Worm (Caenorhabditis elegans) whole organism, young adult: Measurements from ENCODE around the gene lov-1.

ENCODE experiments used
- D2030.7 ChIP-seq: fragments of 200-800 bp; sonication (Bioruptor generic); IDR thresholded peaks from 2 replicates; pipeline ENCODE4 v1.3.6; 2022; ENCODE audit warnings: missing genetic modification reagents, missing genetic modification characterization, missing compliant biosample characterization
- F55B11.4 ChIP-seq: sonication (generic microtip); optimal IDR thresholded peaks from 2 replicates; lab custom pipeline; 2016; ENCODE audit warnings: missing compliant biosample characterization, missing genetic modification characterization, borderline replicate concordance; ENCODE audit not compliant: insufficient read depth
- F57A8.1 ChIP-seq: fragments of 200-800 bp; sonication (Bioruptor generic); optimal IDR thresholded peaks from 2 replicates; lab custom pipeline; 2018; ENCODE audit warnings: mild to moderate bottlenecking, missing genetic modification characterization, moderate library complexity, missing compliant biosample characterization
- T26A5.8 ChIP-seq: sonication (generic microtip); optimal IDR thresholded peaks from 2 replicates; lab custom pipeline; 2016; ENCODE audit warnings: missing genetic modification characterization, missing compliant biosample characterization
- Y95B8A.8 ChIP-seq: fragments of 200-800 bp; sonication (Bioruptor generic); IDR thresholded peaks from 2 replicates; pipeline ENCODE4 v1.3.6; 2022; ENCODE audit warnings: missing genetic modification reagents, missing genetic modification characterization, missing compliant biosample characterization
- aptf-3 ChIP-seq: fragments of 200-800 bp; sonication (Bioruptor generic); IDR thresholded peaks from 2 replicates; pipeline ENCODE4 v1.3.6; 2022; ENCODE audit warnings: missing genetic modification characterization, missing compliant biosample characterization
- attf-3 ChIP-seq: fragments of 200-800 bp; sonication (Bioruptor generic); conservative IDR thresholded peaks from 2 replicates; pipeline ENCODE4 v1.3.6; 2022; ENCODE audit warnings: missing genetic modification reagents, missing genetic modification characterization, missing compliant biosample characterization
- bed-2 ChIP-seq: fragments of 200-800 bp; sonication (Bioruptor generic); IDR thresholded peaks from 2 replicates; pipeline ENCODE4 v1.3.6; 2022; ENCODE audit warnings: missing genetic modification reagents, missing genetic modification characterization, missing compliant biosample characterization
- ceh-100 ChIP-seq: fragments of 200-800 bp; sonication (Bioruptor generic); IDR thresholded peaks from 2 replicates; pipeline ENCODE4 v1.3.6; 2022; ENCODE audit warnings: missing genetic modification reagents, missing genetic modification characterization, missing compliant biosample characterization
- ceh-27 ChIP-seq: fragments of 200-800 bp; sonication (Bioruptor generic); optimal IDR thresholded peaks from 2 replicates; lab custom pipeline; 2018; ENCODE audit warnings: mild to moderate bottlenecking, missing genetic modification characterization, moderate library complexity, missing compliant biosample characterization
- ceh-58 ChIP-seq: fragments of 200-800 bp; sonication (Bioruptor generic); IDR thresholded peaks from 2 replicates; pipeline ENCODE4 v1.3.6; 2022; ENCODE audit warnings: missing genetic modification characterization, missing compliant biosample characterization
- dox-1 ChIP-seq: fragments of 200-800 bp; sonication (Bioruptor generic); IDR thresholded peaks from 2 replicates; pipeline ENCODE4 v1.3.6; 2022; ENCODE audit warnings: missing genetic modification reagents, missing genetic modification characterization, missing compliant biosample characterization
- dpl-1 ChIP-seq: fragments of 150-350 bp; optimal IDR thresholded peaks from 2 replicates; lab custom pipeline; 2014; ENCODE audit warnings: missing biosample characterization, missing genetic modification reagents, missing genetic modification characterization
- egl-44 ChIP-seq: fragments of 200-800 bp; sonication (Bioruptor generic); IDR thresholded peaks from 2 replicates; pipeline ENCODE4 v1.3.6; 2022; ENCODE audit warnings: missing genetic modification reagents, missing genetic modification characterization, missing compliant biosample characterization
- ekl-4 ChIP-seq: fragments of 200-800 bp; sonication (Bioruptor generic); IDR thresholded peaks from 2 replicates; pipeline ENCODE4 v1.3.6; 2022; ENCODE audit warnings: missing genetic modification reagents, missing genetic modification characterization, missing compliant biosample characterization
- hlh-26 ChIP-seq: fragments of 200-800 bp; sonication (Bioruptor generic); conservative IDR thresholded peaks from 2 replicates; pipeline ENCODE4 v1.3.6; 2022; ENCODE audit warnings: missing genetic modification reagents, missing genetic modification characterization, missing compliant biosample characterization
- hrde-1 ChIP-seq: sonication (generic microtip); optimal IDR thresholded peaks from 2 replicates; lab custom pipeline; 2016; ENCODE audit warnings: missing genetic modification characterization, mild to moderate bottlenecking, missing compliant biosample characterization, moderate library complexity, missing genotype, missing genetic modification reagents, borderline replicate concordance
- hsf-1 ChIP-seq: fragments of 200-800 bp; sonication (Bioruptor generic); IDR thresholded peaks from 2 replicates; pipeline ENCODE4 v1.3.6; 2022; ENCODE audit warnings: missing genetic modification reagents, missing genetic modification characterization, missing compliant biosample characterization
- lag-1 ChIP-seq: fragments of 200-800 bp; sonication (Bioruptor generic); IDR thresholded peaks from 2 replicates; pipeline ENCODE4 v1.3.6; 2022; ENCODE audit warnings: missing genetic modification reagents, missing genetic modification characterization, missing compliant biosample characterization
- lin-26 ChIP-seq: fragments of 200-800 bp; sonication (Bioruptor generic); IDR thresholded peaks from 2 replicates; pipeline ENCODE4 v1.3.6; 2022; ENCODE audit warnings: missing genetic modification reagents, missing genetic modification characterization, missing compliant biosample characterization
- lsl-1 ChIP-seq: fragments of 200-800 bp; sonication (Bioruptor generic); optimal IDR thresholded peaks from 2 replicates; lab custom pipeline; 2018; ENCODE audit warnings: mild to moderate bottlenecking, missing genetic modification characterization, moderate library complexity, missing compliant biosample characterization
- madf-6 ChIP-seq: fragments of 200-800 bp; sonication (Bioruptor generic); IDR thresholded peaks from 2 replicates; pipeline ENCODE4 v1.3.6; 2022; ENCODE audit warnings: missing genetic modification reagents, missing genetic modification characterization, missing compliant biosample characterization
- nfya-1 ChIP-seq: sonication (generic microtip); optimal IDR thresholded peaks from 2 replicates; lab custom pipeline; 2017; ENCODE audit warnings: antibody characterized with exemption, missing compliant biosample characterization, missing genetic modification characterization, borderline replicate concordance; ENCODE audit not compliant: insufficient read depth
- nhr-27 ChIP-seq: fragments of 200-800 bp; sonication (Bioruptor generic); optimal IDR thresholded peaks from 2 replicates; lab custom pipeline; 2018; ENCODE audit warnings: mild to moderate bottlenecking, missing genetic modification characterization, moderate library complexity, missing compliant biosample characterization
- nhr-80 ChIP-seq: sonication (generic microtip); optimal IDR thresholded peaks from 2 replicates; lab custom pipeline; 2016; ENCODE audit warnings: missing genetic modification characterization, missing compliant biosample characterization
- nhr-90 ChIP-seq: sonication (generic microtip); optimal IDR thresholded peaks from 2 replicates; lab custom pipeline; 2016; ENCODE audit warnings: missing genotype, mild to moderate bottlenecking, missing genetic modification characterization, missing compliant biosample characterization
- pha-4 ChIP-seq: fragments of 150-350 bp; sonication (generic microtip); optimal IDR thresholded peaks from 2 replicates; lab custom pipeline; 2014; ENCODE audit warnings: missing biosample characterization, missing genetic modification reagents, missing genetic modification characterization
- rcor-1 ChIP-seq: fragments of 200-800 bp; sonication (Bioruptor generic); IDR thresholded peaks from 2 replicates; pipeline ENCODE4 v1.3.6; 2022; ENCODE audit warnings: missing genetic modification reagents, missing genetic modification characterization, missing compliant biosample characterization
- rpc-1 ChIP-seq, 2 experiments: fragments of 150-350 bp in 1 of 2; sonication (generic microtip) in 1 of 2; optimal IDR thresholded peaks; 2 replicates each; lab custom pipeline; 2014 to 2018; ENCODE audit warnings: missing biosample characterization in 1 of 2, missing genetic modification characterization in 1 of 2, missing genetic modification reagents in 1 of 2, missing genotype in 1 of 2
- snpc-1.1 ChIP-seq: sonication (generic microtip); optimal IDR thresholded peaks from 2 replicates; lab custom pipeline; 2017; ENCODE audit warnings: missing genetic modification characterization, mild to moderate bottlenecking, missing compliant biosample characterization, antibody characterized with exemption, moderate library complexity, missing genotype, missing genetic modification reagents; ENCODE audit not compliant: insufficient read depth
- tbp1 ChIP-seq: fragments of 200-800 bp; sonication (Bioruptor generic); optimal IDR thresholded peaks from 2 replicates; lab custom pipeline; 2018; ENCODE audit warnings: mild to moderate bottlenecking, missing genetic modification characterization, missing compliant biosample characterization
- unc-130 ChIP-seq: sonication (generic microtip); optimal IDR thresholded peaks from 2 replicates; lab custom pipeline; 2016; ENCODE audit warnings: missing genetic modification reagents, missing genetic modification characterization, missing compliant biosample characterization
- zfh-2 ChIP-seq: fragments of 200-800 bp; sonication (Bioruptor generic); conservative IDR thresholded peaks from 2 replicates; pipeline ENCODE4 v1.3.6; 2022; ENCODE audit warnings: missing genetic modification reagents, missing genetic modification characterization, missing compliant biosample characterization
- ztf-18 ChIP-seq: sonication (generic microtip); optimal IDR thresholded peaks from 2 replicates; lab custom pipeline; 2016; ENCODE audit warnings: missing genotype, mild to moderate bottlenecking, missing genetic modification characterization, missing compliant biosample characterization
- ztf-28 ChIP-seq: fragments of 200-800 bp; sonication (Bioruptor generic); IDR thresholded peaks from 2 replicates; pipeline ENCODE4 v1.3.6; 2022; ENCODE audit warnings: missing genetic modification reagents, missing genetic modification characterization, missing compliant biosample characterization
- ztf-3 ChIP-seq: fragments of 200-800 bp; sonication (Bioruptor generic); optimal IDR thresholded peaks from 2 replicates; lab custom pipeline; 2018; ENCODE audit warnings: mild to moderate bottlenecking, missing genetic modification characterization, missing compliant biosample characterization
- ztf-6 ChIP-seq: fragments of 200-800 bp; sonication (Bioruptor generic); IDR thresholded peaks from 2 replicates; pipeline ENCODE4 v1.3.6; 2022; ENCODE audit warnings: missing genetic modification reagents, missing genetic modification characterization, missing compliant biosample characterization

Gene lov-1

DNA sequence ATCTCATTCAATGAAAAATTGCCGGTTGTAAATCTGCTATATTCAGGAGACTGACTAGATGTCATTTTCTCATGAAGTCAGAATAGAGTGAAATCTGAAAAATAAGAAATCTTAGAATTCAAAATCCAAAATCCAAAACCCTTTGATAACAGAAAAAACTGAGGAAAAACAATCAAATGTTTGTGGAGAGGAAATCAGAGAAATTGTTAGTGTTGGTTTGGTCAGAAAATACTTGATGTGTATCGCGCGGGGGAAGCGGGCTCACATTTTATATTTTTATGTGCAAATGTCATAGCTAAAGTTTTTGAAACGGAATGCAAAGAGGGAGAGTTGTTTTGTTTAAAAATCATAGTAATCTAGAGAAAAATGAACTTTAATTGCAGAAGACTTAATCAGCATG is 10.1 kb upstream of the lov-1 start, which contains the start of gene F27E5.5:
F27E5.5 (minus strand) TSS at position 101 of the 400 bp plus-strand sequence.
- TF ChIP-seq nhr-80 (no peak), attf-3 (GFP tag; lab: Robert Waterston, UW) (no peak), dox-1 (GFP tag; lab: Robert Waterston, UW) (no peak), madf-6 (GFP tag; lab: Robert Waterston, UW) (no peak), ztf-3 (GFP tag; lab: Kevin White, UChicago) (no peak), F57A8.1 (GFP tag; lab: Kevin White, UChicago) (no peak), hlh-26 (GFP tag; lab: Robert Waterston, UW) (no peak), zfh-2 (no peak), egl-44 (GFP tag; lab: Robert Waterston, UW) (no peak), Y95B8A.8 (GFP tag; lab: Robert Waterston, UW) (no peak), hrde-1 (tag; lab: Kevin White, UChicago) (no peak), ztf-6 (GFP tag; lab: Robert Waterston, UW) (no peak), rcor-1 (GFP tag; lab: Robert Waterston, UW) (no peak), ekl-4 (GFP tag; lab: Robert Waterston, UW) (no peak), nhr-90 (no peak)

DNA sequence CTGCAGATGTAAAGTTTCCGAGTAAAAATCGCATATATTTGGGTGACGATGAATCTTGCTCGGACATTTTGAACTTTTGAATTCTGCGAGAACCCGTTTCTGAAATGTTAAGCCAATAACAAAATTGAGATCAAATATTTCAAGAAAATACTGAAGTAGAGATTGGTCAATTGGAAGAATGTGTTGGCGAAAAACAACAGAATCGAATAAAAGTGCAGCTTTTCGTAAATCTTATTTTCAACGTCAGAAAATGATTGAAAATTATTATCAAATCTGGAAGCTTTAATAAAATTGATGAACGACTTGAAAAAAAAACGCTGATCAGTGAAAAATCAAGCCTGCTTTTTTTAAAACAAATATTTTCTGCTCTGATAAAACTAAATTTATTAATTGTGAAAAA is 5.8 kb upstream of the lov-1 start, which contains the start of gene F27E5.8:
F27E5.8 (minus strand) TSS at position 101 of the 400 bp plus-strand sequence.
- TF ChIP-seq ceh-27 (GFP tag; lab: Kevin White, UChicago) (no peak), lin-26 (no peak), hsf-1 (GFP tag; lab: Robert Waterston, UW) (no peak), unc-130 (GFP tag; lab: Kevin White, UChicago) (no peak), aptf-3 (GFP tag; lab: Robert Waterston, UW) (no peak), dpl-1 (no peak), T26A5.8 (tag; lab: Kevin White, UChicago) (no peak), ceh-58 (GFP tag; lab: Robert Waterston, UW) (no peak), D2030.7 (GFP tag; lab: Robert Waterston, UW) (no peak)

DNA sequence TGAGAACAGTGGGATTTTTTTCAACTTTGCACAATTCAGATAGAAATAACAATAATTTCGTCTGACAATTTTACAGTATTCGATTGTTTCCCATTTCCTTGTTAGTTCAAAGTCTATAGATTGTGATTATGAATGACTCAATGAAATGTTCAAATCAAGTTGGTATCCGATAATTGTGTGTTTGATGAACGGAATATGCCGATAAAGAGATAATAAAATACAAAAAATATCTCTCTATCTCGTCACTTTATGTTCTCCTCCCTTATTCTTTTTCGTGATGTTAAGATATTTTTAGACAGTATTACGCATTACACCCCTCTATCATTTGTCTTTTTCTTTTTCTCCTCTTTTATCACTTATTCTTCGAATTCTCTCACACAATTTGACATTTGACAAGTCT is 840 bp upstream of the lov-1 start, which contains the start of gene F27E5.7:
F27E5.7 (plus strand) TSS at position 301 of the 400 bp plus-strand sequence.
- TF ChIP-seq bed-2 (GFP tag; lab: Robert Waterston, UW) (no peak), ceh-100 (GFP tag; lab: Robert Waterston, UW) (no peak), aptf-3 (GFP tag; lab: Robert Waterston, UW) (no peak), hlh-26 (GFP tag; lab: Robert Waterston, UW) (no peak), lag-1 (GFP tag; lab: Robert Waterston, UW) (no peak), F55B11.4 (no peak), attf-3 (GFP tag; lab: Robert Waterston, UW) (no peak), nhr-80 (no peak), lsl-1 (GFP tag; lab: Kevin White, UChicago) (no peak), ekl-4 (GFP tag; lab: Robert Waterston, UW) (no peak)
- TF ChIP-seq, all 124 proteins: peak for 0

DNA sequence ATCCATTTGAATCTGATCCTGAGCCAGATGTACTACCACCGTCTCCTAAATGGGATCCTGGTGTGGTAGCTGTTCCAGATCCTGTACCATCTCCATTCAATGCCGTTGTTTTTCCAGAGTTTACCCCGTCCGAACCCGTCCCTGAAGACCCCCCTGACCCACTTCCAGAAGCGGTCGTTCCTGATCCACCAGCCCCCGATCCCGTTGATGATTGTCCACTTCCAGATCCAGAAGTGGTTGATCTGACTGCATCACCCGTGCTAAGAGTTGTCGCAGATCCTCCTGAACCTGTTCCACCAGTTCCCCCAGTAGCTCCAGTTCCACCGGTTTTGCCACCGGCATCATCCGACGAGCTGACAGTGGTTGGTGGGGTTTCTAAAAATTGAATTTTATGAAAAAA is 4.9 kb downstream of the lov-1 start:
- TF ChIP-seq zfh-2 (peak; percentile 53; the same call in 1 of the 2 replicates), ceh-27 (GFP tag; lab: Kevin White, UChicago) (no peak), nfya-1 (tag; lab: Kevin White, UChicago) (no peak), ztf-18 (tag; lab: Kevin White, UChicago) (no peak)

DNA sequence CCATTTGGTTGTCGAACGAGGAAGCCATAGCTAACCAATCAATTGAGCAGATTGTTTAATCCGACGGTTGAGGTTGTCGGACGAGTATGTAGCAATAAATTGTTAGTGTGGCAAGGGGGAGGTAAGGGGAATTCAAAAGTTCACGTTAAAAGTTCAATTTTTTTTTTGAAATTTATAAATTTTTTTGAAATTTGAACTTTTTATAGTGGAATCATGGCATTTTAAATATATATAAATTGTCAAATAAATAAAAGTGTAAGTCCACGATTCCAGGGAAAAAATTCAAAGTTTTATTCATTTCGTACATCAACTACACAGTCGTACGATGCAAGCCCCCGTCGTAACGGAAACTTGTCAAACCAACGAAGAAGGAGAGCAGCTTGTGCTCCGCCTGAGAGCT is 13.2 kb downstream of the lov-1 start, which contains the start of the genes ZK945.7 and ZK945.8:
ZK945.7 (minus strand) TSS at position 101 of the 400 bp plus-strand sequence.
ZK945.8 (plus strand) TSS at position 275 of the 400 bp plus-strand sequence.
- TF ChIP-seq ztf-28 (GFP tag; lab: Robert Waterston, UW) = no peak
- TF ChIP-seq pha-4 (tag; lab: Kevin White, UChicago) = no peak
- no peak for TF ChIP-seq tbp1 (GFP tag; lab: Kevin White, UChicago)
- no peak for TF ChIP-seq nhr-27 (tag; lab: Kevin White, UChicago)
- no peak for TF ChIP-seq snpc-1.1
- TF ChIP-seq zfh-2 = no peak
- TF ChIP-seq rpc-1 (optimal IDR thresholded peaks at IDR 0.05; lab: Kevin White, UChicago) = no peak
- no peak for TF ChIP-seq rpc-1 (tag; optimal IDR thresholded peaks at IDR 0.05; lab: Kevin White, UChicago)
- TF ChIP-seq hsf-1 (GFP tag; lab: Robert Waterston, UW) = no peak
- TF ChIP-seq F55B11.4 = no peak
- no peak for TF ChIP-seq ceh-100 (GFP tag; lab: Robert Waterston, UW)
- no peak for TF ChIP-seq hlh-26 (GFP tag; lab: Robert Waterston, UW)
- no peak for TF ChIP-seq aptf-3 (GFP tag; lab: Robert Waterston, UW)
- no peak for TF ChIP-seq bed-2 (GFP tag; lab: Robert Waterston, UW)
